Worm (Caenorhabditis elegans) whole organism, L4/young adult: ENCODE measurements around the gene Y110A2AL.9.

ENCODE experiments used
- W03F9.2 ChIP-seq: fragments of 150-350 bp; optimal IDR thresholded peaks from 2 replicates; lab custom pipeline; 2014; ENCODE audit warnings: missing biosample characterization, missing genetic modification characterization
- dao-5 ChIP-seq: sonication (generic microtip); optimal IDR thresholded peaks from 2 replicates; lab custom pipeline; 2016; ENCODE audit warnings: missing genotype, missing genetic modification characterization, moderate library complexity, missing compliant biosample characterization
- him-1 ChIP-seq: sonication (generic microtip); optimal IDR thresholded peaks from 2 replicates; lab custom pipeline; 2016; ENCODE audit warnings: missing genotype, missing genetic modification reagents, missing genetic modification characterization, missing compliant biosample characterization

DNA sequence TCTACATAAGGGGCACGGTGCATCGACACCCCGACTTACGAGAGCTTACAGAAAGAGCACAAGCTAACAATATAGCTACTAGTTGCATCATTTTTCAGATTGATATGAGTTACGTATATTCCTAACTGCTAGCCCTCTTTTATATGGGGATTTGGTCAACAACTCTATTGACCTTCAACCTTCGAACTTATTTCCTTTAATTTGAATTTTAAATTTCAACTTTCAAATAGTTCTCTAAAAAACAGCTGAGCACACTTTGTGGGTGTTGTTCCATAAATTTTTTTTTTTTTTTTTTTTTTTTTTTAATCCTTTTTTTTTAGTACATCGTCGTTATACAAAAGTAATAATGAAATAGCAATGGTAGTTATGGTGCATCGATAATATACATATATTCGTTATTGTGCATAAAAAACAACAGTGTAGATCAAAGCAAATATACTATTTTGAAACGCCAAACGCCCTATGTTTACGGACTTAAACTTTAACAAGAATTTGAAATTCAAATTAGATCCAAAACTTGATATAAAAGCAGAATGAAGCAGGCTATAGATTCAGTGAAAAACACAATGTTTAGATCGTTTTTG is at the start of gene Y110A2AL.9, which contains the start of gene Y110A2AL.3:
- TF ChIP-seq him-1 (no peak), dao-5 (tag; lab: Kevin White, UChicago) (no peak), W03F9.2 (tag; lab: Kevin White, UChicago) (no peak)
